Worm (Caenorhabditis elegans) whole organism, late embryonic: ENCODE measurements around the gene affl-2.

ENCODE experiments used
- C08G9.2 ChIP-seq: sonication (generic microtip); optimal IDR thresholded peaks from 2 replicates; lab custom pipeline; 2016; ENCODE audit warnings: mild to moderate bottlenecking, missing genetic modification characterization, moderate library complexity, missing compliant biosample characterization
- C38D4.7 ChIP-seq: fragments of 200-800 bp; sonication (Bioruptor generic); optimal IDR thresholded peaks from 2 replicates; lab custom pipeline; 2018; ENCODE audit warnings: mild to moderate bottlenecking, missing genetic modification characterization, moderate library complexity, missing compliant biosample characterization
- F13H6.1 ChIP-seq: sonication (generic microtip); optimal IDR thresholded peaks from 2 replicates; lab custom pipeline; 2016; ENCODE audit warnings: missing genetic modification characterization, missing compliant biosample characterization
- K09A11.1 ChIP-seq: sonication (generic microtip); optimal IDR thresholded peaks from 2 replicates; lab custom pipeline; 2017; ENCODE audit warnings: antibody characterized with exemption, mild to moderate bottlenecking, missing genetic modification characterization, missing compliant biosample characterization; ENCODE audit not compliant: insufficient read depth
- T23F11.4 ChIP-seq: fragments of 200-800 bp; sonication (Bioruptor generic); optimal IDR thresholded peaks from 2 replicates; lab custom pipeline; 2018; ENCODE audit warnings: mild to moderate bottlenecking, missing genetic modification characterization, missing compliant biosample characterization
- ceh-14 ChIP-seq: sonication (generic microtip); optimal IDR thresholded peaks from 2 replicates; lab custom pipeline; 2016; ENCODE audit warnings: missing genotype, missing genetic modification characterization, missing compliant biosample characterization
- ceh-18 ChIP-seq: sonication (generic microtip); optimal IDR thresholded peaks from 2 replicates; lab custom pipeline; 2016; ENCODE audit warnings: missing genetic modification characterization, missing compliant biosample characterization
- ceh-19 ChIP-seq: fragments of 200-800 bp; sonication (Bioruptor generic); optimal IDR thresholded peaks from 2 replicates; lab custom pipeline; 2018; ENCODE audit warnings: mild to moderate bottlenecking, missing genetic modification characterization, missing compliant biosample characterization
- ceh-2 ChIP-seq: sonication (generic microtip); optimal IDR thresholded peaks from 2 replicates; lab custom pipeline; 2016; ENCODE audit warnings: missing genotype, missing genetic modification characterization, missing compliant biosample characterization
- ceh-22 ChIP-seq: sonication (generic microtip); optimal IDR thresholded peaks from 2 replicates; lab custom pipeline; 2017; ENCODE audit warnings: missing biosample characterization, missing genetic modification characterization
- ceh-31 ChIP-seq: sonication (generic microtip); optimal IDR thresholded peaks from 2 replicates; lab custom pipeline; 2016; ENCODE audit warnings: missing genetic modification characterization, missing compliant biosample characterization
- ceh-34 ChIP-seq: sonication (generic microtip); optimal IDR thresholded peaks from 2 replicates; lab custom pipeline; 2016; ENCODE audit warnings: mild to moderate bottlenecking, missing genetic modification characterization, missing compliant biosample characterization
- dve-1 ChIP-seq: sonication (generic microtip); optimal IDR thresholded peaks from 2 replicates; lab custom pipeline; 2017; ENCODE audit warnings: antibody characterized with exemption, mild to moderate bottlenecking, missing genetic modification characterization, missing compliant biosample characterization
- elt-2 ChIP-seq: sonication (generic microtip); optimal IDR thresholded peaks from 2 replicates; lab custom pipeline; 2016; ENCODE audit warnings: missing genetic modification reagents, missing genetic modification characterization, missing compliant biosample characterization
- elt-4 ChIP-seq: sonication (generic microtip); optimal IDR thresholded peaks from 2 replicates; lab custom pipeline; 2016; ENCODE audit warnings: missing genetic modification characterization, missing compliant biosample characterization
- gmeb-2 ChIP-seq: sonication (generic microtip); optimal IDR thresholded peaks from 2 replicates; lab custom pipeline; 2016; ENCODE audit warnings: missing genetic modification characterization, inconsistent platforms, missing compliant biosample characterization
- hlh-15 ChIP-seq: sonication (generic microtip); optimal IDR thresholded peaks from 2 replicates; lab custom pipeline; 2016; ENCODE audit warnings: missing genetic modification characterization, missing compliant biosample characterization
- hlh-30 ChIP-seq: sonication (generic microtip); optimal IDR thresholded peaks from 2 replicates; lab custom pipeline; 2017; ENCODE audit warnings: antibody characterized with exemption, missing genetic modification characterization, missing compliant biosample characterization; ENCODE audit not compliant: insufficient read depth
- hlh-8 ChIP-seq: sonication (generic microtip); optimal IDR thresholded peaks from 2 replicates; lab custom pipeline; 2016; ENCODE audit warnings: missing genotype, missing genetic modification characterization, missing compliant biosample characterization
- lim-6 ChIP-seq: sonication (generic microtip); optimal IDR thresholded peaks from 2 replicates; lab custom pipeline; 2016; ENCODE audit warnings: missing genetic modification characterization, missing compliant biosample characterization
- madf-2 ChIP-seq: sonication (generic microtip); optimal IDR thresholded peaks from 2 replicates; lab custom pipeline; 2017; ENCODE audit warnings: missing genetic modification characterization, missing compliant biosample characterization
- nfya-1 ChIP-seq: sonication (generic microtip); optimal IDR thresholded peaks from 2 replicates; lab custom pipeline; 2017; ENCODE audit warnings: missing genetic modification characterization, mild to moderate bottlenecking, missing compliant biosample characterization, antibody characterized with exemption, moderate library complexity
- nhr-11 ChIP-seq: fragments of 150-350 bp; optimal IDR thresholded peaks from 2 replicates; lab custom pipeline; 2014; ENCODE audit warnings: missing biosample characterization, missing genetic modification characterization
- pag-3 ChIP-seq: sonication (generic microtip); optimal IDR thresholded peaks from 2 replicates; lab custom pipeline; 2016; ENCODE audit warnings: missing compliant biosample characterization, missing genetic modification characterization, borderline replicate concordance
- pat-9 ChIP-seq: fragments of 200-800 bp; sonication (Bioruptor generic); optimal IDR thresholded peaks from 2 replicates; lab custom pipeline; 2018; ENCODE audit warnings: mild to moderate bottlenecking, missing genetic modification characterization, moderate library complexity, missing compliant biosample characterization
- pax-1 ChIP-seq: fragments of 150-350 bp; optimal IDR thresholded peaks from 2 replicates; lab custom pipeline; 2014; ENCODE audit warnings: missing biosample characterization, missing genetic modification characterization
- pha-2 ChIP-seq: sonication (generic microtip); optimal IDR thresholded peaks from 2 replicates; lab custom pipeline; 2017; ENCODE audit warnings: mild to moderate bottlenecking, missing genetic modification characterization, missing compliant biosample characterization
- pha-4 ChIP-seq: fragments of 150-350 bp; optimal IDR thresholded peaks from 2 replicates; lab custom pipeline; 2018; ENCODE audit warnings: missing biosample characterization, missing genetic modification reagents, missing genetic modification characterization
- pros-1 ChIP-seq: fragments of 150-350 bp; optimal IDR thresholded peaks from 2 replicates; lab custom pipeline; 2014; ENCODE audit warnings: missing biosample characterization, missing genetic modification reagents, missing genetic modification characterization
- ref-2 ChIP-seq: sonication (generic microtip); optimal IDR thresholded peaks from 2 replicates; lab custom pipeline; 2016; ENCODE audit warnings: missing genetic modification characterization, missing compliant biosample characterization
- sdc-2 ChIP-seq: sonication (generic microtip); optimal IDR thresholded peaks from 2 replicates; lab custom pipeline; 2016; ENCODE audit warnings: missing genotype, missing genetic modification characterization, missing compliant biosample characterization
- sox-2 ChIP-seq: fragments of 200-800 bp; sonication (Bioruptor generic); IDR thresholded peaks from 2 replicates; pipeline ENCODE4 v1.3.6; 2022; ENCODE audit warnings: missing genetic modification reagents, missing genetic modification characterization, missing compliant biosample characterization
- sox-4 ChIP-seq: sonication (generic microtip); optimal IDR thresholded peaks from 2 replicates; lab custom pipeline; 2017; ENCODE audit warnings: mild to moderate bottlenecking, missing genetic modification characterization, inconsistent platforms, missing compliant biosample characterization
- tbx-2 ChIP-seq: sonication (generic microtip); optimal IDR thresholded peaks from 2 replicates; lab custom pipeline; 2016; ENCODE audit warnings: missing genetic modification characterization, missing compliant biosample characterization
- unc-3 ChIP-seq, 2 experiments: fragments of 200-800 bp in 1 of 2; sonication (Bioruptor generic) in 1 of 2; sonication (generic microtip) in 1 of 2; conservative IDR thresholded peaks in 1 of 2; optimal IDR thresholded peaks in 1 of 2; 2 replicates each; pipeline versions ENCODE4 v1.3.6 to Lab custom; 2016 to 2022; ENCODE audit warnings: missing compliant biosample characterization in 2 of 2, missing genetic modification characterization in 2 of 2, missing genetic modification reagents in 1 of 2
- unc-42 ChIP-seq: sonication (generic microtip); optimal IDR thresholded peaks from 2 replicates; lab custom pipeline; 2016; ENCODE audit warnings: missing genotype, missing genetic modification characterization, missing compliant biosample characterization
- unc-55 ChIP-seq: sonication (generic microtip); optimal IDR thresholded peaks from 2 replicates; lab custom pipeline; 2017; ENCODE audit warnings: missing biosample characterization, missing genetic modification reagents, missing genetic modification characterization

Gene affl-2

DNA sequence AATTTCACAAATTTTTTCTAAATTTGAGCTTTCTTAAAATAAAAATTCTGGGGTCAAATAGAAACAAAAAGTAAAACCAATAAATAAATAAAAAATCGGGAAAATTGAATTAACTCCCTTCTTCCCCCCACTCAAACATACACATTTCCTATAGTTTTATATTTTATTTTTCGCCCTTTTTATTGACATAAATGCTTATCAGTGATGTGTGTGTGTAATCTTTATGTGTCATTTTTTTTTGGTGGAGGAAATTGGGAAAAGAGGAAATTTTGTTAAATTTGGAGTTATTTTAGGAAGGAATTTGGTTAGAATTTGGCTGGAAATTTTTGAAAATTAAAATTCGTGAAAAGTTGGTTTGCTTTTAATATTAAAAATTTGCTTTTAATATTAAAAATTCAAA is 12.1 kb upstream of the affl-2 start:
- TF ChIP-seq elt-2 (tag; lab: Kevin White, UChicago) (peak; percentile 28), unc-3 (GFP tag; conservative IDR thresholded peaks at IDR 0.05; lab: Robert Waterston, UW) (no peak), unc-3 (tag; optimal IDR thresholded peaks at IDR 0.05; lab: Kevin White, UChicago) (no peak)

- no peak for TF ChIP-seq hlh-8 (tag; lab: Kevin White, UChicago)
- no peak for TF ChIP-seq pag-3 (tag; lab: Kevin White, UChicago)
- no peak for TF ChIP-seq C38D4.7 (GFP tag; lab: Kevin White, UChicago)
- TF ChIP-seq gmeb-2 (tag; lab: Kevin White, UChicago) = no peak
- TF ChIP-seq sox-4 (tag; lab: Kevin White, UChicago) = no peak
- TF ChIP-seq pax-1 = no peak
- TF ChIP-seq sox-2 (GFP tag; lab: Robert Waterston, UW) = no peak
Observed at ce11 chrIII:423875-424274, 10.8 kb upstream of the affl-2 start.

DNA sequence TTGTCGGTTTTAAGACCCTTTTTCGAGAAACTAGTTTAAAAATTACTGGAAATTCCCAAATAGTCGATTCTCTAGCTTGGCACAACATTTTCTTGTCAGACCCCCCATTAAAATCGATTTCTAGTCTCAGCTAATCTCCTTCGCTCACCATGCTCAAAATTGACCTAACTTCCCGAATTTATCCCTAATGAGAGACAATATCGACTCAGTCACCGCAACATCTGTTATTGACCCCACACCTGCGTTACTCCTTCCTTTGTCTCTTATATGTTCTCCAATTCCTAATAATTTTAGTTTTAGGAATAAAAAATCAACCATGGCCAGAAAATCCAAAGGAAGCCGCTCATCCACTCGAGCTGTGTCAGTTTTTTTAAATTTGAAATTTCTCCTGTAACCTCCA is 5.7 kb upstream of the affl-2 start, which contains the start of gene cec-8:
TSS of gene cec-8 (plus strand) at position 301 of the 400 bp plus-strand sequence.
- no peak for TF ChIP-seq T23F11.4 (GFP tag; lab: Kevin White, UChicago)

ce11 chrIII:432988-433387 is 1.7 kb upstream of the affl-2 start:
- TF ChIP-seq T23F11.4 (GFP tag; lab: Kevin White, UChicago) (no peak), nfya-1 (tag; lab: Kevin White, UChicago) (peak; percentile 71), hlh-15 (tag; lab: Kevin White, UChicago) (no peak), ceh-18 (tag; lab: Kevin White, UChicago) (peak; percentile 68), tbx-2 (tag; lab: Kevin White, UChicago) (peak; percentile 50), F13H6.1 (tag; lab: Kevin White, UChicago) (no peak), pat-9 (tag; lab: Kevin White, UChicago) (no peak), ceh-31 (tag; lab: Kevin White, UChicago) (peak; percentile 26), sdc-2 (no peak), unc-3 (GFP tag; conservative IDR thresholded peaks at IDR 0.05; lab: Robert Waterston, UW) (no peak), unc-3 (tag; optimal IDR thresholded peaks at IDR 0.05; lab: Kevin White, UChicago) (no peak), dve-1 (tag; lab: Kevin White, UChicago) (peak; percentile 52), nhr-11 (no peak), C08G9.2 (no peak), lim-6 (tag; lab: Kevin White, UChicago) (no peak), unc-42 (tag; lab: Kevin White, UChicago) (peak; percentile 19), unc-55 (GFP tag; lab: Kevin White, UChicago) (peak; percentile 66), ref-2 (tag; lab: Kevin White, UChicago) (peak; percentile 55), pros-1 (tag; lab: Kevin White, UChicago) (peak; percentile 54), ceh-2 (tag; lab: Kevin White, UChicago) (peak; percentile 33), ceh-22 (tag; lab: Kevin White, UChicago) (no peak), K09A11.1 (peak; percentile 9), ceh-19 (no peak), elt-4 (tag; lab: Kevin White, UChicago) (no peak), C38D4.7 (GFP tag; lab: Kevin White, UChicago) (no peak), pha-4 (tag; lab: Kevin White, UChicago) (no peak), ceh-14 (tag; lab: Kevin White, UChicago) (peak; percentile 20), madf-2 (peak; percentile 29), ceh-34 (tag; lab: Kevin White, UChicago) (peak; percentile 42), pha-2 (tag; lab: Kevin White, UChicago) (no peak), hlh-30 (tag; lab: Kevin White, UChicago) (peak; percentile 50)
